Fruit fly (Drosophila melanogaster) whole organism, embryonic: Measurements from ENCODE around the gene CG6470.

Experiments used
- CG11696 ChIP-seq: fragments of 200-800 bp; sonication (Bioruptor generic); IDR thresholded peaks from 2 replicates; pipeline ENCODE4 v1.3.6; 2022; ENCODE audit warnings: missing biosample characterization, missing genetic modification characterization
- CG9215 ChIP-seq: fragments of 200-800 bp; sonication (Bioruptor generic); IDR thresholded peaks from 2 replicates; pipeline ENCODE4 v1.3.6; 2022; ENCODE audit warnings: missing biosample characterization, missing genetic modification characterization
- CG9609 ChIP-seq: fragments of 200-800 bp; sonication (Bioruptor generic); optimal IDR thresholded peaks from 3 replicates; lab custom pipeline; 2016; ENCODE audit warnings: missing biosample characterization, missing genetic modification characterization
- vnd ChIP-seq: fragments of 200-800 bp; sonication (Bioruptor generic); IDR thresholded peaks from 3 replicates; pipeline ENCODE4 v1.3.6; 2022; ENCODE audit warnings: missing biosample characterization, missing genetic modification characterization; ENCODE audit not compliant: partially characterized antibody

- no peak for TF ChIP-seq CG9609
- no peak for TF ChIP-seq CG11696 (GFP tag; lab: Robert Waterston, UW)
- no peak for TF ChIP-seq CG9215 (GFP tag; lab: Robert Waterston, UW)
- TF ChIP-seq vnd (GFP tag; lab: Robert Waterston, UW): no peak
Measured at dm6 chrX:18540268-18540667, 25.6 kb upstream of the CG6470 start.
